Fruit fly (Drosophila melanogaster): ENCODE data around the gene WASp.

dm6 chr3R:28856140-28856539 is 24.3 kb upstream of the WASp start:
- TF ChIP-seq CG7101 (tag; optimal IDR thresholded peaks at IDR 0.05) (no peak), toe (GFP tag; optimal IDR thresholded peaks at IDR 0.05) (no peak), Hr96 (GFP tag; optimal IDR thresholded peaks at IDR 0.05) (no peak), kay (GFP tag; ENCODE audit: borderline replicate concordance) (no peak), CG33017 (tag; optimal IDR thresholded peaks at IDR 0.05) (no peak), cnc (optimal IDR thresholded peaks at IDR 0.05) (no peak), CG1620 (GFP tag; optimal IDR thresholded peaks at IDR 0.05) (no peak), CG7045 (GFP tag; optimal IDR thresholded peaks at IDR 0.05) (no peak)

Data from whole organism, adult.